Fruit fly (Drosophila melanogaster) whole organism, embryonic: ENCODE results near the gene CG5104.

Source experiments
- Awh ChIP-seq: fragments of 200-800 bp; sonication (Bioruptor generic); IDR thresholded peaks from 2 replicates; pipeline ENCODE4, ENCODE4 v1.3.6; 2022; ENCODE audit warnings: missing biosample characterization, missing genetic modification characterization
- Bdp1 ChIP-seq: fragments of 200-800 bp; sonication (Bioruptor generic); optimal IDR thresholded peaks from 3 replicates; lab custom pipeline; 2016; ENCODE audit warnings: missing biosample characterization, missing genetic modification characterization
- Bgb ChIP-seq: fragments of 200-800 bp; sonication (Bioruptor generic); IDR thresholded peaks from 2 replicates; pipeline ENCODE4 v1.3.6; 2022; ENCODE audit warnings: missing biosample characterization, missing genetic modification characterization; ENCODE audit not compliant: partially characterized antibody
- CG10959 ChIP-seq: fragments of 200-800 bp; sonication (Bioruptor generic); IDR thresholded peaks from 2 replicates; pipeline ENCODE4 v1.3.6; 2022; ENCODE audit warnings: missing biosample characterization, missing genetic modification characterization
- CG11695 ChIP-seq: fragments of 200-800 bp; sonication (Bioruptor generic); IDR thresholded peaks from 3 replicates; pipeline ENCODE4 v1.3.6; 2022; ENCODE audit warnings: missing biosample characterization, missing genetic modification characterization
- CG14667 ChIP-seq: fragments of 200-800 bp; sonication (Bioruptor generic); IDR thresholded peaks from 2 replicates; pipeline ENCODE4 v1.3.6; 2022; ENCODE audit warnings: missing biosample characterization, missing genetic modification characterization
- CG16815 ChIP-seq: fragments of 200-800 bp; sonication (Bioruptor generic); optimal IDR thresholded peaks from 3 replicates; lab custom pipeline; 2017; ENCODE audit warnings: missing biosample characterization, mild to moderate bottlenecking, missing genetic modification characterization
- CG2116 ChIP-seq: fragments of 200-800 bp; sonication (Bioruptor generic); optimal IDR thresholded peaks from 3 replicates; lab custom pipeline; 2018; ENCODE audit warnings: missing biosample characterization, mild to moderate bottlenecking, missing genetic modification characterization
- CG2712 ChIP-seq: fragments of 200-800 bp; optimal IDR thresholded peaks from 3 replicates; lab custom pipeline; 2019; ENCODE audit warnings: missing biosample characterization, mild to moderate bottlenecking, missing genetic modification characterization, moderate library complexity
- CG30020 ChIP-seq: fragments of 200-800 bp; optimal IDR thresholded peaks from 2 replicates; lab custom pipeline; 2019; ENCODE audit warnings: missing biosample characterization, mild to moderate bottlenecking, missing genetic modification characterization, moderate library complexity
- CG32532 ChIP-seq: fragments of 200-800 bp; sonication (Bioruptor generic); IDR thresholded peaks from 2 replicates; pipeline ENCODE4 v1.3.6; 2022; ENCODE audit warnings: missing biosample characterization, missing genetic modification characterization
- CG32772 ChIP-seq: fragments of 200-800 bp; sonication (Bioruptor generic); IDR thresholded peaks from 2 replicates; pipeline ENCODE4 v1.3.6; 2022; ENCODE audit warnings: missing biosample characterization, missing genetic modification characterization
- CG3726 ChIP-seq: fragments of 200-800 bp; sonication (Bioruptor generic); IDR thresholded peaks from 3 replicates; pipeline ENCODE4, ENCODE4 v1.3.6; 2022; ENCODE audit warnings: missing biosample characterization, missing genetic modification characterization
- CG4360 ChIP-seq: fragments of 200-800 bp; sonication (Bioruptor generic); IDR thresholded peaks from 2 replicates; pipeline ENCODE4 v1.3.6; 2022; ENCODE audit warnings: missing biosample characterization, missing genetic modification characterization
- CG7839 ChIP-seq: fragments of 200-800 bp; sonication (Bioruptor generic); optimal IDR thresholded peaks from 3 replicates; lab custom pipeline; 2018; ENCODE audit warnings: missing biosample characterization, mild to moderate bottlenecking, missing genetic modification characterization, moderate library complexity
- CG9437 ChIP-seq: fragments of 200-800 bp; sonication (Bioruptor generic); optimal IDR thresholded peaks from 2 replicates; lab custom pipeline; 2018; ENCODE audit warnings: missing biosample characterization, mild to moderate bottlenecking, missing genetic modification characterization
- D19A ChIP-seq: fragments of 200-800 bp; optimal IDR thresholded peaks from 3 replicates; lab custom pipeline; 2019; ENCODE audit warnings: missing biosample characterization, mild to moderate bottlenecking, missing genetic modification characterization, moderate library complexity
- D19B ChIP-seq: fragments of 200-800 bp; sonication (Bioruptor generic); optimal IDR thresholded peaks from 2 replicates; lab custom pipeline; 2017; ENCODE audit warnings: missing biosample characterization, mild to moderate bottlenecking, missing genetic modification characterization
- HLH4C ChIP-seq: fragments of 200-800 bp; sonication (Bioruptor generic); IDR thresholded peaks from 3 replicates; pipeline ENCODE4 v1.3.6; 2022; ENCODE audit warnings: missing biosample characterization, missing genetic modification characterization; ENCODE audit not compliant: partially characterized antibody
- Hr39 ChIP-seq: fragments of >200 bp; optimal IDR thresholded peaks from 2 replicates; lab custom pipeline; 2017
- Lpt ChIP-seq: fragments of >200 bp; optimal IDR thresholded peaks from 2 replicates; lab custom pipeline; 2018; ENCODE audit warnings: missing biosample characterization, missing genetic modification characterization
- Med ChIP-seq: fragments of 200-800 bp; sonication (Bioruptor generic); peaks from one replicate; lab custom pipeline; 2016; ENCODE audit warnings: missing biosample characterization, missing genetic modification characterization, mild to moderate bottlenecking, inconsistent platforms, moderate library complexity
- Oli ChIP-seq: fragments of 200-800 bp; sonication (Bioruptor generic); optimal IDR thresholded peaks from 2 replicates; lab custom pipeline; 2018; ENCODE audit warnings: missing biosample characterization, mild to moderate bottlenecking, missing genetic modification characterization, moderate library complexity
- Opbp ChIP-seq: fragments of 200-800 bp; sonication (Bioruptor generic); IDR thresholded peaks from 3 replicates; pipeline ENCODE4 v1.3.6; 2022; ENCODE audit warnings: missing biosample characterization, missing genetic modification characterization; ENCODE audit not compliant: partially characterized antibody
- Pdp1 ChIP-seq, 2 experiments: fragments of 200-800 bp; sonication (Bioruptor generic); optimal IDR thresholded peaks; 3 replicates each; lab custom pipeline; 2016; ENCODE audit warnings: missing biosample characterization in 2 of 2, missing genetic modification characterization in 2 of 2, mild to moderate bottlenecking in 1 of 2, moderate library complexity in 1 of 2
- Ptx1 ChIP-seq: fragments of 200-800 bp; sonication (Bioruptor generic); IDR thresholded peaks from 2 replicates; pipeline ENCODE4 v1.3.6; 2022; ENCODE audit warnings: missing biosample characterization, missing genetic modification characterization
- Ssrp ChIP-seq: fragments of 200-800 bp; sonication (Bioruptor generic); optimal IDR thresholded peaks from 2 replicates; lab custom pipeline; 2018; ENCODE audit warnings: missing biosample characterization, mild to moderate bottlenecking, missing genetic modification characterization, moderate library complexity
- abd-A ChIP-seq: fragments of 200-800 bp; sonication (Bioruptor generic); optimal IDR thresholded peaks from 3 replicates; lab custom pipeline; 2019; ENCODE audit warnings: missing biosample characterization, mild to moderate bottlenecking, missing genetic modification characterization, moderate library complexity
- bigmax ChIP-seq: fragments of 200-800 bp; sonication (Bioruptor generic); optimal IDR thresholded peaks from 2 replicates; lab custom pipeline; 2018; ENCODE audit warnings: missing biosample characterization, mild to moderate bottlenecking, missing genetic modification characterization
- chinmo ChIP-seq: fragments of 200-800 bp; sonication (Bioruptor generic); IDR thresholded peaks from 4 replicates; pipeline ENCODE4 v1.3.6; 2022; ENCODE audit warnings: missing biosample characterization, missing genetic modification characterization; ENCODE audit not compliant: partially characterized antibody
- crp ChIP-seq, 2 experiments: fragments of 200-800 bp; sonication (Bioruptor generic); optimal IDR thresholded peaks; 2 replicates in 1 of 2; 3 replicates in 1 of 2; lab custom pipeline; 2017; ENCODE audit warnings: missing biosample characterization in 2 of 2, missing genetic modification characterization in 2 of 2, mild to moderate bottlenecking in 1 of 2, moderate library complexity in 1 of 2
- cwo ChIP-seq: fragments of 200-800 bp; sonication (Bioruptor generic); optimal IDR thresholded peaks from 3 replicates; lab custom pipeline; 2017; ENCODE audit warnings: missing biosample characterization, missing genetic modification characterization, mild to moderate bottlenecking, moderate library complexity, missing genetic modification reagents
- dati ChIP-seq: fragments of 200-800 bp; sonication (Bioruptor generic); IDR thresholded peaks from 2 replicates; pipeline ENCODE4 v1.3.6; 2022; ENCODE audit warnings: missing biosample characterization, missing genetic modification characterization
- dm ChIP-seq: fragments of 200-800 bp; sonication (Bioruptor generic); optimal IDR thresholded peaks from 3 replicates; lab custom pipeline; 2016; ENCODE audit warnings: missing biosample characterization, missing genetic modification characterization
- ems ChIP-seq: fragments of 200-800 bp; sonication (Bioruptor generic); optimal IDR thresholded peaks from 3 replicates; lab custom pipeline; 2016; ENCODE audit warnings: missing biosample characterization, missing genetic modification characterization
- fd96Cb ChIP-seq: fragments of 200-800 bp; sonication (Bioruptor generic); optimal IDR thresholded peaks from 2 replicates; lab custom pipeline; 2018; ENCODE audit warnings: missing biosample characterization, mild to moderate bottlenecking, missing genetic modification characterization, moderate library complexity
- ftz-f1 ChIP-seq: fragments of 200-800 bp; sonication (Bioruptor generic); optimal IDR thresholded peaks from 2 replicates; lab custom pipeline; 2016; ENCODE audit warnings: missing biosample characterization, missing genetic modification characterization
- lilli ChIP-seq: fragments of 200-800 bp; sonication (Bioruptor generic); optimal IDR thresholded peaks from 3 replicates; lab custom pipeline; 2016; ENCODE audit warnings: missing biosample characterization, missing genetic modification characterization
- pho ChIP-seq: fragments of 200-800 bp; sonication (Bioruptor generic); optimal IDR thresholded peaks from 2 replicates; lab custom pipeline; 2016; ENCODE audit warnings: missing biosample characterization, missing genetic modification characterization
- ranshi ChIP-seq: fragments of 200-800 bp; sonication (Bioruptor generic); IDR thresholded peaks from 2 replicates; pipeline ENCODE4 v1.3.6; 2022; ENCODE audit warnings: missing biosample characterization, missing genetic modification characterization
- rib ChIP-seq: fragments of 200-800 bp; sonication (Bioruptor generic); IDR thresholded peaks from 2 replicates; pipeline ENCODE4 v1.3.6; 2022; ENCODE audit warnings: missing biosample characterization, missing genetic modification characterization
- slbo ChIP-seq: fragments of 200-800 bp; sonication (Bioruptor generic); IDR thresholded peaks from 2 replicates; pipeline ENCODE4 v1.3.6; 2022; ENCODE audit warnings: missing biosample characterization, missing genetic modification characterization
- sna ChIP-seq: fragments of 200-800 bp; sonication (Bioruptor generic); IDR thresholded peaks from 2 replicates; pipeline ENCODE4 v1.3.6; 2022; ENCODE audit warnings: missing biosample characterization, missing genetic modification characterization; ENCODE audit not compliant: partially characterized antibody
- sob ChIP-seq: fragments of 200-800 bp; sonication (Bioruptor generic); IDR thresholded peaks from 2 replicates; pipeline ENCODE4 v1.3.6; 2022; ENCODE audit warnings: missing biosample characterization, missing genetic modification characterization
- sug ChIP-seq: fragments of 200-800 bp; optimal IDR thresholded peaks from 2 replicates; lab custom pipeline; 2019; ENCODE audit warnings: missing biosample characterization, mild to moderate bottlenecking, missing genetic modification characterization, moderate library complexity
- tx ChIP-seq: fragments of 200-800 bp; sonication (Bioruptor generic); optimal IDR thresholded peaks from 2 replicates; lab custom pipeline; 2016; ENCODE audit warnings: missing biosample characterization, missing genetic modification characterization
- unc-4 ChIP-seq: fragments of 200-800 bp; sonication (Bioruptor generic); IDR thresholded peaks from 2 replicates; pipeline ENCODE4 v1.3.6; 2022; ENCODE audit warnings: missing biosample characterization, missing genetic modification characterization; ENCODE audit not compliant: partially characterized antibody
- vvl ChIP-seq: fragments of 200-800 bp; sonication (Bioruptor generic); IDR thresholded peaks from 2 replicates; pipeline ENCODE4 v1.3.6; 2022; ENCODE audit warnings: missing biosample characterization, missing genetic modification characterization

Gene CG5104

DNA sequence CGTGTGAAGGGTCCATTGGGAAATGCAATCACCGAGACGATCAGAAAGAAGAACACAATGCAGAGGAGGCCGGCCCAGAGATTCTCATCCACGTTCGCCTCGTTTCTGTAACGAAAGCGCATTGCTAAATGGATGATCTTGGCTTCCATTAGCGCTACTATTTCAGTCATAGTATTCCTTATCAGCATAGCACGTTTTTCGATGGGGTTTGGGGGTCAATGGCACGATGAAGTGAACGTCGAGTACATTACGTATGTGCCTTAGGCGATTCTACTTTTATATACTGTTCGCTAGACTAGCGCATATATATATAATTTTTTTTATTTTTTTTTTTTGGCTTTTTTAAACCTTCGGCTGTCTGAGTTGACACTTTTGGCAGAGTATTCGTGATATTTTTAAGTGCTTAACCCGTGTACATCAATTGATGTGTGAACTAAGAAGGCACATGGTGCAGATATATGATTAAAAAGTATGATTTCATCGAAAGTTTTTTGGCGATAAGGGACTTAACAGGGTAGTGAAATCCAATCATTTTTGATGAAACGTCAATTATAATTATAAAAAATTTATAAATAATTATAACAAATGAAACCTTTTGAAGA lies 3.7 kb downstream of the CG5104 start:
- TF ChIP-seq D19B (GFP tag; lab: Kevin White, UChicago): peak; percentile 12
- TF ChIP-seq Med: peak; percentile 39
- TF ChIP-seq CG11695: 0 out of 3 replicates have a peak, but pooled peaks have one; percentile 41
- TF ChIP-seq vvl (GFP tag; lab: Robert Waterston, UW): no peak
- peak; percentile 77 for TF ChIP-seq CG9437 (GFP tag; lab: Kevin White, UChicago)
- peak; percentile 3 for TF ChIP-seq ftz-f1 (GFP tag; lab: Kevin White, UChicago)
- TF ChIP-seq chinmo: 0 out of 4 replicates have a peak, but pooled peaks have one; percentile 58
- no peak for TF ChIP-seq tx (GFP tag; lab: Kevin White, UChicago)
- TF ChIP-seq CG32772 (GFP tag; lab: Robert Waterston, UW): no peak
- peak in 1 of 2 experiments; percentile 45 for TF ChIP-seq Pdp1 (GFP tag; optimal IDR thresholded peaks at IDR 0.05; lab: Kevin White, UChicago)
- peak; percentile 12 for TF ChIP-seq D19A (tag; lab: Kevin White, UChicago)
- TF ChIP-seq slbo (GFP tag; lab: Robert Waterston, UW): no peak
- TF ChIP-seq CG32532 (GFP tag; lab: Robert Waterston, UW): no peak
- TF ChIP-seq sob (GFP tag; lab: Robert Waterston, UW): 0 out of 2 replicates have a peak, but pooled peaks have one; percentile 15
- peak; percentile 94 for TF ChIP-seq cwo
- no peak for TF ChIP-seq abd-A

DNA sequence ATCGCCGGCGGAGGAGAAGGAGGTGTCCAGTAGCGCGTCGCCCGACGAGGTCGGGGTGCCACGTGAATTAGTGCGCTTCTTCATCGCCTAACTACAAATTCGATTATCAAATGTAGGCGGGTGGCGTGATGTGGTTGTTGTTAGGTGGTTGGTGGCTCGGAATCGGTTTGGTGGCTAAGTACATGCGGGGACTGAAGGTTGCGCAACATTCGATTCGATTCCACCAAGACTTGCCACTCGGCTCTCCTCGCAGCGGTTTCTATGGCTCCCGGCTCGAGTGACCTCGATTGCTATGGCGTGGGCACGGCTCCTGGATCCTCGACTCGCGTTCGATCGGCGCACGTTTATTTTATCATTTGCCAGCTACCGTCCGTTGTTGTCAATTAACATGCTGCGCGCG lies 4.9 kb downstream of the CG5104 start:
- TF ChIP-seq cwo (no peak), pho (GFP tag; lab: Kevin White, UChicago) (no peak), Ptx1 (GFP tag; lab: Robert Waterston, UW) (no peak), crp (GFP tag; optimal IDR thresholded peaks at IDR 0.05; lab: Kevin White, UChicago) (no peak), CG3726 (no peak), dati (GFP tag; lab: Robert Waterston, UW) (no peak), Pdp1 (GFP tag; optimal IDR thresholded peaks at IDR 0.05; lab: Kevin White, UChicago) (peak in 1 of 2 experiments; percentile 99), D19B (GFP tag; lab: Kevin White, UChicago) (no peak), CG14667 (GFP tag; lab: Robert Waterston, UW) (no peak), dm (GFP tag; lab: Kevin White, UChicago) (no peak), Oli (tag; lab: Kevin White, UChicago) (no peak), CG10959 (GFP tag; lab: Robert Waterston, UW) (no peak), CG4360 (GFP tag; lab: Robert Waterston, UW) (peak; percentile 54; the same call in 1 of the 2 replicates), CG16815 (GFP tag; lab: Kevin White, UChicago) (no peak), Lpt (GFP tag; lab: Kevin White, UChicago) (no peak), lilli (GFP tag; lab: Kevin White, UChicago) (no peak), CG7839 (tag; lab: Kevin White, UChicago) (no peak), bigmax (GFP tag; lab: Kevin White, UChicago) (no peak), rib (GFP tag; lab: Robert Waterston, UW) (no peak), unc-4 (GFP tag; lab: Robert Waterston, UW) (peak; percentile 13; the same call in 1 of the 2 replicates), Bgb (GFP tag; lab: Robert Waterston, UW) (peak; percentile 28; the same call in 1 of the 2 replicates), Awh (no peak), sug (tag; lab: Kevin White, UChicago) (no peak), CG2712 (no peak), Ssrp (tag; lab: Kevin White, UChicago) (no peak), sna (GFP tag; lab: Robert Waterston, UW) (0 out of 2 replicates have a peak, but pooled peaks have one; percentile 26), ems (no peak), Hr39 (lab: Kevin White, UChicago) (no peak), sob (GFP tag; lab: Robert Waterston, UW) (no peak), ranshi (GFP tag; lab: Robert Waterston, UW) (no peak), fd96Cb (tag; lab: Kevin White, UChicago) (no peak), Opbp (0 out of 3 replicates have a peak, but pooled peaks have one; percentile 6), HLH4C (GFP tag; lab: Robert Waterston, UW) (0 out of 3 replicates have a peak, but pooled peaks have one; percentile 33), CG2116 (GFP tag; lab: Kevin White, UChicago) (no peak), CG30020 (no peak), Bdp1 (GFP tag; lab: Kevin White, UChicago) (no peak)
